Fruit fly (Drosophila melanogaster) whole organism, embryonic: ENCODE data around the gene Eig71Eg.

Source experiments
- CG1603 ChIP-seq: fragments of 200-800 bp; sonication (Bioruptor generic); optimal IDR thresholded peaks from 2 replicates; lab custom pipeline; 2019; ENCODE audit warnings: missing biosample characterization, mild to moderate bottlenecking, missing genetic modification characterization, moderate library complexity
- Hsf ChIP-seq: fragments of 200-800 bp; sonication (Bioruptor generic); optimal IDR thresholded peaks from 3 replicates; lab custom pipeline; 2016; ENCODE audit warnings: missing biosample characterization, missing genetic modification characterization
- nerfin-2 ChIP-seq: fragments of 200-800 bp; sonication (Bioruptor generic); IDR thresholded peaks from 2 replicates; pipeline ENCODE4 v1.3.6; 2022; ENCODE audit warnings: missing biosample characterization, missing genetic modification characterization; ENCODE audit not compliant: partially characterized antibody

- TF ChIP-seq Hsf (GFP tag; lab: Kevin White, UChicago) (no peak), CG1603 (tag; lab: Kevin White, UChicago) (no peak), nerfin-2 (GFP tag; lab: Robert Waterston, UW) (no peak)
Observed at dm6 chr3L:15660915-15661314, 3.5 kb downstream of the Eig71Eg start, which contains the start of the genes Eig71Ej and Eig71Ek.
